Fruit fly (Drosophila melanogaster): ENCODE data around the gene CG3919.

The CG3919 gene

dm6 chr3L:14427292-14427729 is 16.9 kb downstream of the CG3919 start (continued):
- no peak for TF ChIP-seq Gug (GFP tag; IDR thresholded peaks at IDR 0.05)
- peak; percentile 69 for TF ChIP-seq Eip75B (GFP tag; optimal IDR thresholded peaks at IDR 0.05)
- peak; percentile 75 for TF ChIP-seq Sox102F (GFP tag; optimal IDR thresholded peaks at IDR 0.05)
- peak; percentile 65 for TF ChIP-seq CG6276 (GFP tag; optimal IDR thresholded peaks at IDR 0.05)
- peak; percentile 82 for TF ChIP-seq ss (GFP tag; optimal IDR thresholded peaks at IDR 0.05)
- TF ChIP-seq CG8119 (GFP tag; IDR thresholded peaks at IDR 0.05) = peak; percentile 59; the same call in 2 of the 3 replicates
- TF ChIP-seq vri (GFP tag; optimal IDR thresholded peaks at IDR 0.05) = peak; percentile 66
- TF ChIP-seq Eip93F (GFP tag; optimal IDR thresholded peaks at IDR 0.05) = no peak
- no peak for TF ChIP-seq CG32006 (GFP tag; optimal IDR thresholded peaks at IDR 0.05)
- TF ChIP-seq Smox (GFP tag; optimal IDR thresholded peaks at IDR 0.05) = peak; percentile 31
- peak; percentile 49 for TF ChIP-seq CG10669 (GFP tag; optimal IDR thresholded peaks at IDR 0.05)
- peak; percentile 76; the same call in 2 of the 3 replicates for TF ChIP-seq CG6163 (GFP tag; IDR thresholded peaks at IDR 0.05)
- TF ChIP-seq CG6808 (GFP tag; optimal IDR thresholded peaks at IDR 0.05) = peak; percentile 70
- peak; percentile 72 for TF ChIP-seq net (GFP tag; optimal IDR thresholded peaks at IDR 0.05)
- TF ChIP-seq dac (GFP tag; optimal IDR thresholded peaks at IDR 0.05) = no peak
- peak; percentile 14 for TF ChIP-seq cyc (GFP tag; optimal IDR thresholded peaks at IDR 0.05)
- no peak for TF ChIP-seq pdm3 (GFP tag; optimal IDR thresholded peaks at IDR 0.05)
- TF ChIP-seq CG1621 (tag; optimal IDR thresholded peaks at IDR 0.05) = no peak
- TF ChIP-seq Sox15 (GFP tag; optimal IDR thresholded peaks at IDR 0.05) = no peak
- no peak for TF ChIP-seq CG8319 (GFP tag; optimal IDR thresholded peaks at IDR 0.05)
- peak; percentile 62 for TF ChIP-seq esn (GFP tag; optimal IDR thresholded peaks at IDR 0.05)
- TF ChIP-seq lz (GFP tag; optimal IDR thresholded peaks at IDR 0.05) = peak; percentile 17
- peak; percentile 30 for TF ChIP-seq CG6792 (GFP tag; optimal IDR thresholded peaks at IDR 0.05)
- peak; percentile 31 for TF ChIP-seq CG34406 (GFP tag; optimal IDR thresholded peaks at IDR 0.05)
- TF ChIP-seq spab (GFP tag; optimal IDR thresholded peaks at IDR 0.05) = peak; percentile 48
- TF ChIP-seq Hr38 (GFP tag; optimal IDR thresholded peaks at IDR 0.05) = no peak
- no peak for TF ChIP-seq CG11902 (GFP tag; optimal IDR thresholded peaks at IDR 0.05)
- TF ChIP-seq CG16779 (tag; optimal IDR thresholded peaks at IDR 0.05) = peak; percentile 52
- no peak for TF ChIP-seq CG11294 (GFP tag; IDR thresholded peaks at IDR 0.05)

DNA sequence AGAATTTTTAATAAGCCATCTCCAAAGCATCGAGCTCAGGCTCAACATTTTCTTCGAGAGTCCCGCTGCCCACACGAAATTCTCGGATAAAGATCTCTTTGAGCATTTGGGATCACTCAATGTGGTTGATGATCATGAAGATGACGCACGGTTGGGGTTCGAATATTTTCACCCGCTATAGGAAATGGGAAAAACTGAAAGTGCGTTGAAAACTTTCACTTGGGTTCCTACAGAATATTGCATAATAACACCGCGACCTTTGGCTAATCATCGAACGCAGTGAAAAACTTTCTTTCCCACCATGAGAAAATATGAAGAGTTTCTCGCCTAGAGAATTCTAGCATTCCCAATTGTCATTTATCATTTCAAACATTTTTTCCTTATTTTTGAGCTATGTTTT is 18.5 kb downstream of the CG3919 start:
- TF ChIP-seq CG4318 (GFP tag; optimal IDR thresholded peaks at IDR 0.05) (no peak), CG31627 (GFP tag; optimal IDR thresholded peaks at IDR 0.05) (no peak), Sox14 (GFP tag; optimal IDR thresholded peaks at IDR 0.05) (no peak), CG15336 (GFP tag; IDR thresholded peaks at IDR 0.05) (no peak), Hr38 (GFP tag; optimal IDR thresholded peaks at IDR 0.05) (no peak), spab (GFP tag; optimal IDR thresholded peaks at IDR 0.05) (no peak), Met (GFP tag; optimal IDR thresholded peaks at IDR 0.05) (no peak), Smox (GFP tag; optimal IDR thresholded peaks at IDR 0.05) (no peak), CG6163 (GFP tag; IDR thresholded peaks at IDR 0.05) (no peak), dac (GFP tag; optimal IDR thresholded peaks at IDR 0.05) (no peak), CG32006 (GFP tag; optimal IDR thresholded peaks at IDR 0.05) (no peak), Sox102F (GFP tag; optimal IDR thresholded peaks at IDR 0.05) (no peak)

DNA sequence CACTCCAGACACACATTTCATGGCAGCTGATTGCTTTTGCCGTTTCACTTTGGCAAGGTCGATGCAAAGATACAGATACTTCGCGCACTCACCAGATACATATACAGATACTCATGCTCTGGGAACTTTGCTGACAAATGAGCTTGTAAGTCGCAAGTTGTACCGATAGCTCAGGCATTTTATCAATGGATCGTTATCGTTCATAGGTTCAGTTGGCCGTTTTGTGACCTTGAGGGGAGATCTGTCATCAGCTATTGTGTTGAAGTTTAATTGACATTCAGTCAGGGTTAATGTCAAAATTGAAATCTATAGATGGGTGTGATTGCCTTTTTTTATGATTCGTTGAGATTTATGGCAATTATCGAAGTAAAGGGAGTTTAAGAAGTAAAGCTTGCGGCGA is 21.8 kb downstream of the CG3919 start:
- no peak for TF ChIP-seq dac (GFP tag; optimal IDR thresholded peaks at IDR 0.05)
- no peak for TF ChIP-seq Sox14 (GFP tag; optimal IDR thresholded peaks at IDR 0.05)
- no peak for TF ChIP-seq pdm3 (GFP tag; optimal IDR thresholded peaks at IDR 0.05)
- TF ChIP-seq OdsH (GFP tag; optimal IDR thresholded peaks at IDR 0.05) = no peak
- TF ChIP-seq Smox (GFP tag; optimal IDR thresholded peaks at IDR 0.05) = no peak
- peak; percentile 35 for TF ChIP-seq Eip78C (GFP tag)
- no peak for TF ChIP-seq vri (GFP tag; optimal IDR thresholded peaks at IDR 0.05)
- no peak for TF ChIP-seq fkh (GFP tag; optimal IDR thresholded peaks at IDR 0.05)
- peak; percentile 67 for TF ChIP-seq svp (GFP tag)
- no peak for TF ChIP-seq Blimp-1 (GFP tag; optimal IDR thresholded peaks at IDR 0.05)
